Fruit fly (Drosophila melanogaster) whole organism, embryonic: ENCODE results near the gene Mnn1.

Experiments used
- CG10267 ChIP-seq: fragments of 200-800 bp; sonication (Bioruptor generic); optimal IDR thresholded peaks from 2 replicates; lab custom pipeline; 2018; ENCODE audit warnings: missing biosample characterization, mild to moderate bottlenecking, missing genetic modification characterization, moderate library complexity
- CG10274 ChIP-seq: fragments of 200-800 bp; sonication (Bioruptor generic); optimal IDR thresholded peaks from 3 replicates; lab custom pipeline; 2017; ENCODE audit warnings: missing biosample characterization, mild to moderate bottlenecking, missing genetic modification characterization
- CG10979 ChIP-seq: fragments of 200-800 bp; sonication (Bioruptor generic); optimal IDR thresholded peaks from 2 replicates; lab custom pipeline; 2018; ENCODE audit warnings: missing biosample characterization, mild to moderate bottlenecking, missing genetic modification characterization, moderate library complexity
- CG12155 ChIP-seq: fragments of 200-800 bp; sonication (Bioruptor generic); optimal IDR thresholded peaks from 3 replicates; lab custom pipeline; 2016; ENCODE audit warnings: missing biosample characterization, missing genetic modification characterization
- CG12236 ChIP-seq: fragments of 200-800 bp; sonication (Bioruptor generic); optimal IDR thresholded peaks from 2 replicates; lab custom pipeline; 2016; ENCODE audit warnings: missing biosample characterization, missing genetic modification characterization
- CG12659 ChIP-seq: fragments of 200-800 bp; sonication (Bioruptor generic); optimal IDR thresholded peaks from 3 replicates; lab custom pipeline; 2017; ENCODE audit warnings: mild to moderate bottlenecking, missing biosample characterization, missing genetic modification reagents, missing genetic modification characterization
- CG12769 ChIP-seq: fragments of 200-800 bp; sonication (Bioruptor generic); optimal IDR thresholded peaks from 2 replicates; lab custom pipeline; 2019; ENCODE audit warnings: missing biosample characterization, mild to moderate bottlenecking, missing genetic modification characterization, moderate library complexity
- CG14050 ChIP-seq: fragments of 200-800 bp; sonication (Bioruptor generic); IDR thresholded peaks from 3 replicates; pipeline ENCODE4 v1.3.6; 2022; ENCODE audit warnings: missing biosample characterization, missing genetic modification characterization
- CG14965 ChIP-seq: fragments of 200-800 bp; sonication (Bioruptor generic); optimal IDR thresholded peaks from 2 replicates; lab custom pipeline; 2016; ENCODE audit warnings: missing biosample characterization, missing genetic modification characterization, borderline replicate concordance
- CG17328 ChIP-seq: fragments of 200-800 bp; sonication (Bioruptor generic); IDR thresholded peaks from 2 replicates; pipeline ENCODE4 v1.3.6; 2022; ENCODE audit warnings: missing biosample characterization, missing genetic modification characterization
- CG17568 ChIP-seq: fragments of 200-800 bp; sonication (Bioruptor generic); optimal IDR thresholded peaks from 2 replicates; lab custom pipeline; 2018; ENCODE audit warnings: missing biosample characterization, mild to moderate bottlenecking, missing genetic modification characterization, moderate library complexity
- CG18619 ChIP-seq: fragments of 200-800 bp; sonication (Bioruptor generic); optimal IDR thresholded peaks from 3 replicates; lab custom pipeline; 2017; ENCODE audit warnings: missing biosample characterization, mild to moderate bottlenecking, missing genetic modification characterization
- CG2199 ChIP-seq: fragments of 200-800 bp; sonication (Bioruptor generic); IDR thresholded peaks from 3 replicates; pipeline ENCODE4 v1.3.6; 2022; ENCODE audit warnings: missing biosample characterization, missing genetic modification characterization
- CG30020 ChIP-seq: fragments of 200-800 bp; optimal IDR thresholded peaks from 2 replicates; lab custom pipeline; 2019; ENCODE audit warnings: missing biosample characterization, mild to moderate bottlenecking, missing genetic modification characterization, moderate library complexity
- CG34376 ChIP-seq: fragments of 200-800 bp; sonication (Bioruptor generic); optimal IDR thresholded peaks from 2 replicates; lab custom pipeline; 2018; ENCODE audit warnings: missing biosample characterization, mild to moderate bottlenecking, missing genetic modification characterization
- CG34422 ChIP-seq: fragments of 200-800 bp; sonication (Bioruptor generic); IDR thresholded peaks from 3 replicates; pipeline ENCODE4 v1.3.6; 2022; ENCODE audit warnings: missing biosample characterization, missing genetic modification characterization
- CG3995 ChIP-seq: fragments of 200-800 bp; sonication (Bioruptor generic); optimal IDR thresholded peaks from 3 replicates; lab custom pipeline; 2016; ENCODE audit warnings: missing biosample characterization, missing genetic modification characterization
- CG42726 ChIP-seq: fragments of 200-800 bp; sonication (Bioruptor generic); IDR thresholded peaks from 2 replicates; pipeline ENCODE4 v1.3.6; 2022; ENCODE audit warnings: missing biosample characterization, missing genetic modification characterization; ENCODE audit not compliant: partially characterized antibody
- CG6272 ChIP-seq: fragments of 200-800 bp; sonication (Bioruptor generic); IDR thresholded peaks from 2 replicates; pipeline ENCODE4 v1.3.6; 2022; ENCODE audit warnings: missing biosample characterization, missing genetic modification characterization
- CG6813 ChIP-seq: fragments of 200-800 bp; sonication (Bioruptor generic); optimal IDR thresholded peaks from 2 replicates; lab custom pipeline; 2017; ENCODE audit warnings: missing biosample characterization, missing genetic modification characterization, mild to moderate bottlenecking, moderate library complexity, missing genetic modification reagents
- CG7928 ChIP-seq: fragments of 200-800 bp; sonication (Bioruptor generic); optimal IDR thresholded peaks from 2 replicates; lab custom pipeline; 2017; ENCODE audit warnings: missing biosample characterization, mild to moderate bottlenecking, missing genetic modification characterization
- CTCF ChIP-seq: fragments of 200-800 bp; sonication (Bioruptor generic); optimal IDR thresholded peaks from 2 replicates; lab custom pipeline; 2017; ENCODE audit warnings: missing biosample characterization, mild to moderate bottlenecking, missing genetic modification characterization, moderate library complexity
- CkIIα-i1 ChIP-seq: fragments of 200-800 bp; sonication (Bioruptor generic); IDR thresholded peaks from 2 replicates; pipeline ENCODE4 v1.3.6; 2022; ENCODE audit warnings: missing biosample characterization, missing genetic modification characterization
- Doc2 ChIP-seq: fragments of 200-800 bp; sonication (Bioruptor generic); IDR thresholded peaks from 2 replicates; pipeline ENCODE4 v1.3.6; 2022; ENCODE audit warnings: missing biosample characterization, missing genetic modification characterization
- Dp ChIP-seq: fragments of 200-800 bp; sonication (Bioruptor generic); optimal IDR thresholded peaks from 2 replicates; lab custom pipeline; 2018; ENCODE audit warnings: missing biosample characterization, mild to moderate bottlenecking, missing genetic modification characterization, moderate library complexity
- E2f2 ChIP-seq: fragments of 200-800 bp; sonication (Bioruptor generic); IDR thresholded peaks from 2 replicates; pipeline ENCODE4 v1.3.6; 2022; ENCODE audit warnings: missing biosample characterization, missing genetic modification characterization
- MBD-R2 ChIP-seq: fragments of 200-800 bp; sonication (Bioruptor generic); IDR thresholded peaks from 2 replicates; pipeline ENCODE4 v1.3.6; 2022; ENCODE audit warnings: missing biosample characterization, missing genetic modification characterization
- Meics ChIP-seq: fragments of 200-800 bp; sonication (Bioruptor generic); optimal IDR thresholded peaks from 2 replicates; lab custom pipeline; 2017; ENCODE audit warnings: missing biosample characterization, mild to moderate bottlenecking, missing genetic modification characterization
- Poxn ChIP-seq: fragments of 200-800 bp; sonication (Bioruptor generic); IDR thresholded peaks from 2 replicates; pipeline ENCODE4 v1.3.6; 2022; ENCODE audit warnings: missing biosample characterization, missing genetic modification characterization
- Rx ChIP-seq: fragments of 200-800 bp; sonication (Bioruptor generic); IDR thresholded peaks from 2 replicates; pipeline ENCODE4 v1.3.6; 2022; ENCODE audit warnings: missing biosample characterization, missing genetic modification characterization
- Sry-β ChIP-seq: fragments of 200-800 bp; sonication (Bioruptor generic); optimal IDR thresholded peaks from 2 replicates; lab custom pipeline; 2018; ENCODE audit warnings: missing biosample characterization, mild to moderate bottlenecking, missing genetic modification characterization, moderate library complexity
- TFAM ChIP-seq: fragments of 200-800 bp; sonication (Bioruptor generic); optimal IDR thresholded peaks from 2 replicates; lab custom pipeline; 2017; ENCODE audit warnings: missing biosample characterization, missing genetic modification characterization, inconsistent platforms
- YL-1 ChIP-seq: fragments of 200-800 bp; sonication (Bioruptor generic); optimal IDR thresholded peaks from 3 replicates; lab custom pipeline; 2017; ENCODE audit warnings: missing biosample characterization, mild to moderate bottlenecking, missing genetic modification characterization
- ato ChIP-seq: fragments of 200-800 bp; sonication (Bioruptor generic); IDR thresholded peaks from 2 replicates; pipeline ENCODE4 v1.3.6; 2022; ENCODE audit warnings: missing biosample characterization, missing genetic modification characterization; ENCODE audit not compliant: partially characterized antibody
- ci ChIP-seq: fragments of 200-800 bp; sonication (Bioruptor generic); IDR thresholded peaks from 3 replicates; pipeline ENCODE4 v1.3.6; 2022; ENCODE audit warnings: missing biosample characterization, missing genetic modification characterization
- da ChIP-seq: fragments of 200-800 bp; sonication (Bioruptor generic); optimal IDR thresholded peaks from 2 replicates; lab custom pipeline; 2016; ENCODE audit warnings: missing biosample characterization, missing genetic modification characterization
- disco-r ChIP-seq: fragments of 200-800 bp; sonication (Bioruptor generic); optimal IDR thresholded peaks from 2 replicates; lab custom pipeline; 2016; ENCODE audit warnings: missing biosample characterization, missing genetic modification characterization
- dmrt11E ChIP-seq: fragments of 200-800 bp; sonication (Bioruptor generic); optimal IDR thresholded peaks from 3 replicates; lab custom pipeline; 2018; ENCODE audit warnings: missing biosample characterization, mild to moderate bottlenecking, missing genetic modification characterization, moderate library complexity
- eve ChIP-seq, 2 experiments: fragments of >200 bp; optimal IDR thresholded peaks; 2 replicates each; lab custom pipeline; 2017; ENCODE audit warnings: missing biosample characterization in 2 of 2, missing genetic modification characterization in 2 of 2
- fd102C ChIP-seq: fragments of 200-800 bp; sonication (Bioruptor generic); optimal IDR thresholded peaks from 2 replicates; lab custom pipeline; 2018; ENCODE audit warnings: missing biosample characterization, mild to moderate bottlenecking, missing genetic modification characterization, moderate library complexity
- fru ChIP-seq: fragments of >200 bp; optimal IDR thresholded peaks from 2 replicates; lab custom pipeline; 2017
- gcm2 ChIP-seq: fragments of 200-800 bp; sonication (Bioruptor generic); optimal IDR thresholded peaks from 2 replicates; lab custom pipeline; 2016; ENCODE audit warnings: missing biosample characterization, missing genetic modification characterization
- ind ChIP-seq: fragments of 200-800 bp; sonication (Bioruptor generic); optimal IDR thresholded peaks from 3 replicates; lab custom pipeline; 2016; ENCODE audit warnings: missing biosample characterization, missing genetic modification characterization
- kni ChIP-seq: fragments of 200-800 bp; sonication (Bioruptor generic); optimal IDR thresholded peaks from 3 replicates; lab custom pipeline; 2017; ENCODE audit warnings: mild to moderate bottlenecking, missing biosample characterization, missing genetic modification reagents, missing genetic modification characterization
- knrl ChIP-seq: fragments of 200-800 bp; sonication (Bioruptor generic); IDR thresholded peaks from 3 replicates; pipeline ENCODE4 v1.3.6; 2022; ENCODE audit warnings: missing biosample characterization, missing genetic modification characterization; ENCODE audit not compliant: partially characterized antibody
- nerfin-1 ChIP-seq: fragments of 200-800 bp; sonication (Bioruptor generic); optimal IDR thresholded peaks from 3 replicates; lab custom pipeline; 2019; ENCODE audit warnings: missing biosample characterization, mild to moderate bottlenecking, missing genetic modification characterization, moderate library complexity
- org-1 ChIP-seq: fragments of 200-800 bp; sonication (Bioruptor generic); optimal IDR thresholded peaks from 2 replicates; lab custom pipeline; 2017; ENCODE audit warnings: missing biosample characterization, missing genetic modification characterization
- schlank ChIP-seq: fragments of 200-800 bp; sonication (Bioruptor generic); optimal IDR thresholded peaks from 2 replicates; lab custom pipeline; 2018; ENCODE audit warnings: missing biosample characterization, mild to moderate bottlenecking, missing genetic modification characterization
- scrt ChIP-seq: fragments of 200-800 bp; sonication (Bioruptor generic); optimal IDR thresholded peaks from 2 replicates; lab custom pipeline; 2018; ENCODE audit warnings: missing biosample characterization, mild to moderate bottlenecking, missing genetic modification characterization, moderate library complexity
- sim ChIP-seq: fragments of 200-800 bp; sonication (Bioruptor generic); IDR thresholded peaks from 2 replicates; pipeline ENCODE4 v1.3.6; 2022; ENCODE audit warnings: missing biosample characterization, missing genetic modification characterization
- so ChIP-seq: fragments of 200-800 bp; sonication (Bioruptor generic); IDR thresholded peaks from 3 replicates; pipeline ENCODE4 v1.3.6; 2022; ENCODE audit warnings: missing biosample characterization, missing genetic modification characterization
- unpg ChIP-seq: fragments of 200-800 bp; sonication (Bioruptor generic); optimal IDR thresholded peaks from 3 replicates; lab custom pipeline; 2018; ENCODE audit warnings: missing biosample characterization, mild to moderate bottlenecking, missing genetic modification characterization, moderate library complexity

Gene Mnn1

dm6 chr2L:7032517-7032951, 23.6 kb upstream of the Mnn1 start, which contains the start of the genes Rab30 and Caper (continued):
- peak; percentile 88 for TF ChIP-seq YL-1 (GFP tag; lab: Kevin White, UChicago)
- TF ChIP-seq Doc2 (GFP tag; lab: Robert Waterston, UW), result no peak
- peak; percentile 70 for TF ChIP-seq CG12769 (tag; lab: Kevin White, UChicago)
- no peak for TF ChIP-seq CG2199 (GFP tag; lab: Robert Waterston, UW)
- TF ChIP-seq eve (GFP tag; optimal IDR thresholded peaks at IDR 0.05; lab: Kevin White, UChicago), result no peak
- TF ChIP-seq kni, result no peak
- peak; percentile 22 for TF ChIP-seq CG34376
- TF ChIP-seq CG12236 (GFP tag; lab: Kevin White, UChicago), result no peak
- TF ChIP-seq fru (lab: Kevin White, UChicago), result no peak
- no peak for TF ChIP-seq sim (GFP tag; lab: Robert Waterston, UW)
- TF ChIP-seq CG17328 (GFP tag; lab: Robert Waterston, UW), result peak; percentile 11; the same call in 1 of the 2 replicates
- peak; percentile 22 for TF ChIP-seq unpg (GFP tag; lab: Kevin White, UChicago)
- peak; percentile 79; the same call in 2 of the 3 replicates for TF ChIP-seq ci (GFP tag; lab: Robert Waterston, UW)
- peak; percentile 75 for TF ChIP-seq CG30020
- TF ChIP-seq CG6813, result no peak
- TF ChIP-seq CG3995 (GFP tag; lab: Kevin White, UChicago), result peak; percentile 84
- no peak for TF ChIP-seq Meics (GFP tag; lab: Kevin White, UChicago)
- TF ChIP-seq Rx (GFP tag; lab: Robert Waterston, UW), result no peak
- peak; percentile 84 for TF ChIP-seq CG12659
- no peak for TF ChIP-seq CG18619
- no peak for TF ChIP-seq org-1 (GFP tag; lab: Kevin White, UChicago)
- TF ChIP-seq gcm2 (GFP tag; lab: Kevin White, UChicago), result no peak
- peak; percentile 42 for TF ChIP-seq ind
- peak; percentile 56 for TF ChIP-seq CG12155
- TF ChIP-seq CTCF, result peak; percentile 42
- peak; percentile 61 for TF ChIP-seq CG6272 (GFP tag; lab: Robert Waterston, UW)
- TF ChIP-seq CG42726, result peak; percentile 98
- TF ChIP-seq so (GFP tag; lab: Robert Waterston, UW), result no peak
- TF ChIP-seq CkIIα-i1 (GFP tag; lab: Robert Waterston, UW), result no peak
- TF ChIP-seq CG14965 (GFP tag; lab: Kevin White, UChicago), result no peak
- peak; percentile 55 for TF ChIP-seq E2f2
- peak; percentile 35; the same call in 2 of the 3 replicates for TF ChIP-seq CG14050 (GFP tag; lab: Robert Waterston, UW)
- TF ChIP-seq nerfin-1 (tag; lab: Kevin White, UChicago), result peak; percentile 98
- no peak for TF ChIP-seq Poxn (GFP tag; lab: Robert Waterston, UW)
- TF ChIP-seq MBD-R2, result peak; percentile 80
- no peak for TF ChIP-seq CG10274 (GFP tag; lab: Kevin White, UChicago)
- peak; percentile 51 for TF ChIP-seq schlank (tag; lab: Kevin White, UChicago)
- peak; percentile 21 for TF ChIP-seq CG10979
- peak; percentile 1 for TF ChIP-seq scrt (GFP tag; lab: Kevin White, UChicago)
- TF ChIP-seq fd102C (GFP tag; lab: Kevin White, UChicago), result no peak
- TF ChIP-seq CG10267 (tag; lab: Kevin White, UChicago), result peak; percentile 71
- TF ChIP-seq da (GFP tag; lab: Kevin White, UChicago), result no peak
- TF ChIP-seq TFAM, result no peak
- TF ChIP-seq Dp, result peak; percentile 47
- peak; percentile 13 for TF ChIP-seq CG17568 (GFP tag; lab: Kevin White, UChicago)
- TF ChIP-seq CG34422 (GFP tag; lab: Robert Waterston, UW), result peak; percentile 57; the same call in 2 of the 3 replicates
- TF ChIP-seq knrl (GFP tag; lab: Robert Waterston, UW), result peak; percentile 99
- peak; percentile 98 for TF ChIP-seq ato (GFP tag; lab: Robert Waterston, UW)
- TF ChIP-seq disco-r (GFP tag; lab: Kevin White, UChicago), result no peak
- TF ChIP-seq Sry-β (GFP tag; lab: Kevin White, UChicago), result no peak
- TF ChIP-seq dmrt11E, result peak; percentile 37
- TF ChIP-seq CG7928, result peak; percentile 55
